Fruit fly (Drosophila melanogaster) whole organism, adult: Measurements from ENCODE around the gene CG17896.

ENCODE experiments used
- CG12768 ChIP-seq: fragments of 200-800 bp; sonication (Bioruptor generic); optimal IDR thresholded peaks from 2 replicates; lab custom pipeline; 2017; ENCODE audit warnings: missing biosample characterization, missing genetic modification characterization, mild to moderate bottlenecking, moderate library complexity, missing genetic modification reagents
- CG14711 ChIP-seq: fragments of 200-800 bp; sonication (Bioruptor generic); optimal IDR thresholded peaks from 2 replicates; lab custom pipeline; 2018; ENCODE audit warnings: missing biosample characterization, mild to moderate bottlenecking, missing genetic modification characterization, moderate library complexity
- CG33017 ChIP-seq: fragments of 200-800 bp; sonication (Bioruptor generic); optimal IDR thresholded peaks from 2 replicates; lab custom pipeline; 2018; ENCODE audit warnings: missing biosample characterization, mild to moderate bottlenecking, missing genetic modification characterization, moderate library complexity
- CG5204 ChIP-seq: fragments of 200-800 bp; sonication (Bioruptor generic); optimal IDR thresholded peaks from 2 replicates; lab custom pipeline; 2016; ENCODE audit warnings: missing biosample characterization, missing genetic modification characterization
- CG7045 ChIP-seq: fragments of 200-800 bp; sonication (Bioruptor generic); optimal IDR thresholded peaks from 2 replicates; lab custom pipeline; 2017; ENCODE audit warnings: missing biosample characterization, mild to moderate bottlenecking, missing genetic modification characterization
- CG7101 ChIP-seq: fragments of 200-800 bp; sonication (Bioruptor generic); optimal IDR thresholded peaks from 2 replicates; lab custom pipeline; 2018; ENCODE audit warnings: missing biosample characterization, mild to moderate bottlenecking, missing genetic modification characterization, moderate library complexity
- Clk ChIP-seq: fragments of 200-800 bp; sonication (Bioruptor generic); optimal IDR thresholded peaks from 2 replicates; lab custom pipeline; 2017; ENCODE audit warnings: missing biosample characterization, missing genetic modification characterization
- Crg-1 ChIP-seq: fragments of 200-800 bp; sonication (Bioruptor generic); optimal IDR thresholded peaks from 2 replicates; lab custom pipeline; 2016; ENCODE audit warnings: missing biosample characterization, missing genetic modification characterization
- Hr96 ChIP-seq: fragments of 200-800 bp; sonication (Bioruptor generic); optimal IDR thresholded peaks from 2 replicates; lab custom pipeline; 2016; ENCODE audit warnings: missing biosample characterization, missing genetic modification characterization
- Mnt ChIP-seq: fragments of 200-800 bp; sonication (Bioruptor generic); optimal IDR thresholded peaks from 2 replicates; lab custom pipeline; 2016; ENCODE audit warnings: missing biosample characterization, mild to moderate bottlenecking, missing genetic modification characterization
- cic ChIP-seq: fragments of 200-800 bp; sonication (Bioruptor generic); optimal IDR thresholded peaks from 2 replicates; lab custom pipeline; 2017; ENCODE audit warnings: missing biosample characterization, mild to moderate bottlenecking, missing genetic modification characterization, moderate library complexity
- ovo ChIP-seq: fragments of 200-800 bp; sonication (Bioruptor generic); optimal IDR thresholded peaks from 2 replicates; lab custom pipeline; 2016; ENCODE audit warnings: missing biosample characterization, missing genetic modification characterization
- tj ChIP-seq: fragments of 200-800 bp; sonication (Bioruptor generic); optimal IDR thresholded peaks from 3 replicates; lab custom pipeline; 2017; ENCODE audit warnings: missing biosample characterization, mild to moderate bottlenecking, missing genetic modification characterization, moderate library complexity

DNA sequence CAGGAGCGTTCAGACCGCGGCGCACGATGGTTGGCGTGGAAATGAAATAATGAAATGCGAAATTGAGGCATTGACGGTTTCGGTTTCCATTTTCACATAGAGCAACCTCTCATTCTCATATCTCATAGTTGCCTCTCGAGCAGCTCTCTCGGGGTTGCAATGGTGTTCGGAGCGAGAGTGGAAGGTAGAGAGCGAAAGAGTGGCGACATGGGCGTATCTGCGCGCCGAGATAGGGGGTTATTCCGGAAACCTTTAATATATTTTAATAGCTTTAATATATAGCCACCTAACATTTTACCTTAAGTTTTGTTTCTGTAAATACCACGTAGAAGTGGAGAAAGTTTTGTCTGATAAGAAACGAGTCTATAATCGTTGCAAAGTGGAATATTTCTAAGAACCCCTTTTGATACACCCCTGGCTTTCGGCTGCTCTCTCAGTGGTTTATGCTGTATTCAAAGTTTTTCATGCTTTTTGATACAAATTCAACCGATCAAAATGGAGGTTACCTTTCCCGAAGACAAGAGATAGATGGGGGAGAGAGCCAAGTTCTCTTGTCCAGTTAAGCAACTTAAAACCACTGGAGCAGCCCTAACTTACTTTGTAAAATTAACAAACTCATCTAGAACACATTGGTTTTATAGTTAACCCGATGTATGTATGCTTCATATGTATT lies 30.0 kb upstream of the CG17896 start, which contains the start of gene elav:
- TF ChIP-seq Hr96 (GFP tag; lab: Kevin White, UChicago): peak; percentile 99
- peak; percentile 96 for TF ChIP-seq CG7045
- peak; percentile 78 for TF ChIP-seq cic (GFP tag; lab: Kevin White, UChicago)
- TF ChIP-seq Clk (GFP tag; lab: Kevin White, UChicago): peak; percentile 83
- peak; percentile 93 for TF ChIP-seq tj (GFP tag; lab: Kevin White, UChicago)
- TF ChIP-seq CG33017: peak; percentile 95
- TF ChIP-seq CG12768: peak; percentile 97
- peak; percentile 94 for TF ChIP-seq CG14711 (tag; lab: Kevin White, UChicago)
- TF ChIP-seq ovo (GFP tag; lab: Kevin White, UChicago): peak; percentile 96
- TF ChIP-seq Mnt (GFP tag; lab: Kevin White, UChicago): peak; percentile 95
- peak; percentile 97 for TF ChIP-seq Crg-1 (GFP tag; lab: Kevin White, UChicago)
- TF ChIP-seq CG5204: peak; percentile 96
- TF ChIP-seq CG7101 (tag; lab: Kevin White, UChicago): peak; percentile 98
